Worm (Caenorhabditis elegans) whole organism, young adult: ENCODE data around the gene T10C6.15.

Source experiments
- B0019.2 ChIP-seq: fragments of 200-800 bp; sonication (Bioruptor generic); conservative IDR thresholded peaks from 2 replicates; pipeline ENCODE4 v1.3.6; 2022; ENCODE audit warnings: missing genetic modification reagents, missing genetic modification characterization, missing compliant biosample characterization
- B0035.1 ChIP-seq: sonication (generic microtip); optimal IDR thresholded peaks from 2 replicates; lab custom pipeline; 2016; ENCODE audit warnings: missing genetic modification characterization, mild to moderate bottlenecking, missing compliant biosample characterization, missing genotype, missing genetic modification reagents
- B0336.3 ChIP-seq: fragments of 200-800 bp; sonication (Bioruptor generic); IDR thresholded peaks from 2 replicates; pipeline ENCODE4 v1.3.6; 2022; ENCODE audit warnings: missing genetic modification characterization, missing compliant biosample characterization
- C17E4.6 ChIP-seq: fragments of 200-800 bp; sonication (Bioruptor generic); IDR thresholded peaks from 2 replicates; pipeline ENCODE4 v1.3.6; 2022; ENCODE audit warnings: missing genetic modification reagents, missing genetic modification characterization, missing compliant biosample characterization
- D2030.7 ChIP-seq: fragments of 200-800 bp; sonication (Bioruptor generic); IDR thresholded peaks from 2 replicates; pipeline ENCODE4 v1.3.6; 2022; ENCODE audit warnings: missing genetic modification reagents, missing genetic modification characterization, missing compliant biosample characterization
- F22D6.2 ChIP-seq: sonication (generic microtip); optimal IDR thresholded peaks from 2 replicates; lab custom pipeline; 2016; ENCODE audit warnings: mild to moderate bottlenecking, missing genetic modification characterization, missing compliant biosample characterization
- F23B12.7 ChIP-seq: sonication (generic microtip); optimal IDR thresholded peaks from 2 replicates; lab custom pipeline; 2017; ENCODE audit warnings: missing genetic modification characterization, mild to moderate bottlenecking, missing compliant biosample characterization, antibody characterized with exemption, moderate library complexity; ENCODE audit not compliant: insufficient read depth
- F33H1.4 ChIP-seq: fragments of 200-800 bp; sonication (Bioruptor generic); IDR thresholded peaks from 2 replicates; pipeline ENCODE4 v1.3.6; 2022; ENCODE audit warnings: missing genetic modification reagents, missing genetic modification characterization, missing compliant biosample characterization
- F39B2.1 ChIP-seq: fragments of 200-800 bp; sonication (Bioruptor generic); IDR thresholded peaks from 2 replicates; pipeline ENCODE4 v1.3.6; 2022; ENCODE audit warnings: missing genetic modification reagents, missing genetic modification characterization, missing compliant biosample characterization
- K12H6.12 ChIP-seq: fragments of 200-800 bp; sonication (Bioruptor generic); optimal IDR thresholded peaks from 2 replicates; lab custom pipeline; 2018; ENCODE audit warnings: mild to moderate bottlenecking, missing genetic modification characterization, missing compliant biosample characterization
- T26A5.8 ChIP-seq: sonication (generic microtip); optimal IDR thresholded peaks from 2 replicates; lab custom pipeline; 2016; ENCODE audit warnings: missing genetic modification characterization, missing compliant biosample characterization
- Y53G8AR.9 ChIP-seq: fragments of 200-800 bp; sonication (Bioruptor generic); conservative IDR thresholded peaks from 2 replicates; pipeline ENCODE4 v1.3.6; 2022; ENCODE audit warnings: missing genetic modification reagents, missing genetic modification characterization, missing compliant biosample characterization
- Y95B8A.8 ChIP-seq: fragments of 200-800 bp; sonication (Bioruptor generic); IDR thresholded peaks from 2 replicates; pipeline ENCODE4 v1.3.6; 2022; ENCODE audit warnings: missing genetic modification reagents, missing genetic modification characterization, missing compliant biosample characterization
- ZK185.1 ChIP-seq: sonication (generic microtip); optimal IDR thresholded peaks from 2 replicates; lab custom pipeline; 2016; ENCODE audit warnings: mild to moderate bottlenecking, missing genetic modification characterization, missing compliant biosample characterization; ENCODE audit not compliant: poor library complexity, severe bottlenecking
- attf-5 ChIP-seq: fragments of 200-800 bp; sonication (Bioruptor generic); optimal IDR thresholded peaks from 2 replicates; lab custom pipeline; 2018; ENCODE audit warnings: mild to moderate bottlenecking, missing genetic modification characterization, missing compliant biosample characterization
- attf-6 ChIP-seq: fragments of 200-800 bp; sonication (Bioruptor generic); IDR thresholded peaks from 2 replicates; pipeline ENCODE4 v1.3.6; 2022; ENCODE audit warnings: missing genetic modification reagents, missing genetic modification characterization, missing compliant biosample characterization
- bed-1 ChIP-seq: fragments of 200-800 bp; sonication (Bioruptor generic); IDR thresholded peaks from 2 replicates; pipeline ENCODE4 v1.3.6; 2022; ENCODE audit warnings: missing genetic modification reagents, missing genetic modification characterization, missing compliant biosample characterization
- ccch-3 ChIP-seq: fragments of 200-800 bp; sonication (Bioruptor generic); optimal IDR thresholded peaks from 2 replicates; lab custom pipeline; 2018; ENCODE audit warnings: mild to moderate bottlenecking, missing genetic modification characterization, missing compliant biosample characterization
- ceh-100 ChIP-seq: fragments of 200-800 bp; sonication (Bioruptor generic); IDR thresholded peaks from 2 replicates; pipeline ENCODE4 v1.3.6; 2022; ENCODE audit warnings: missing genetic modification reagents, missing genetic modification characterization, missing compliant biosample characterization
- ceh-58 ChIP-seq: fragments of 200-800 bp; sonication (Bioruptor generic); IDR thresholded peaks from 2 replicates; pipeline ENCODE4 v1.3.6; 2022; ENCODE audit warnings: missing genetic modification characterization, missing compliant biosample characterization
- ceh-79 ChIP-seq: sonication (generic microtip); optimal IDR thresholded peaks from 2 replicates; lab custom pipeline; 2017; ENCODE audit warnings: mild to moderate bottlenecking, missing genetic modification characterization, missing compliant biosample characterization
- ceh-91 ChIP-seq: fragments of 200-800 bp; sonication (Bioruptor generic); IDR thresholded peaks from 2 replicates; pipeline ENCODE4 v1.3.6; 2022; ENCODE audit warnings: missing genetic modification reagents, missing genetic modification characterization, missing compliant biosample characterization
- chd-7 ChIP-seq: sonication (generic microtip); optimal IDR thresholded peaks from 2 replicates; lab custom pipeline; 2016; ENCODE audit warnings: mild to moderate bottlenecking, missing genetic modification characterization, moderate library complexity, missing compliant biosample characterization
- dpff-1 ChIP-seq: sonication (generic microtip); optimal IDR thresholded peaks from 2 replicates; lab custom pipeline; 2017; ENCODE audit warnings: mild to moderate bottlenecking, missing genetic modification characterization, missing compliant biosample characterization
- dpl-1 ChIP-seq: fragments of 150-350 bp; optimal IDR thresholded peaks from 2 replicates; lab custom pipeline; 2014; ENCODE audit warnings: missing biosample characterization, missing genetic modification reagents, missing genetic modification characterization
- efl-1 ChIP-seq: fragments of 150-350 bp; optimal IDR thresholded peaks from 2 replicates; lab custom pipeline; 2014; ENCODE audit warnings: missing biosample characterization, missing genetic modification reagents, missing genetic modification characterization
- egl-18 ChIP-seq: fragments of 200-800 bp; sonication (Bioruptor generic); IDR thresholded peaks from 2 replicates; pipeline ENCODE4 v1.3.6; 2022; ENCODE audit warnings: missing genetic modification reagents, missing genetic modification characterization, missing compliant biosample characterization
- egrh-3 ChIP-seq: fragments of 200-800 bp; sonication (Bioruptor generic); IDR thresholded peaks from 2 replicates; pipeline ENCODE4 v1.3.6; 2022; ENCODE audit warnings: missing genetic modification reagents, missing genetic modification characterization, missing compliant biosample characterization
- fkh-3 ChIP-seq: sonication (generic microtip); optimal IDR thresholded peaks from 2 replicates; lab custom pipeline; 2016; ENCODE audit warnings: mild to moderate bottlenecking, missing genetic modification characterization, missing compliant biosample characterization
- him-1 ChIP-seq: sonication (generic microtip); optimal IDR thresholded peaks from 2 replicates; lab custom pipeline; 2016; ENCODE audit warnings: missing genotype, missing genetic modification reagents, missing genetic modification characterization, missing compliant biosample characterization
- hmg-1.2 ChIP-seq: fragments of 200-800 bp; sonication (Bioruptor generic); IDR thresholded peaks from 2 replicates; pipeline ENCODE4 v1.3.6; 2022; ENCODE audit warnings: missing genetic modification reagents, missing genetic modification characterization, missing compliant biosample characterization
- hrde-1 ChIP-seq: sonication (generic microtip); optimal IDR thresholded peaks from 2 replicates; lab custom pipeline; 2016; ENCODE audit warnings: missing genetic modification characterization, mild to moderate bottlenecking, missing compliant biosample characterization, moderate library complexity, missing genotype, missing genetic modification reagents, borderline replicate concordance
- let-607 ChIP-seq, 2 experiments: fragments of 200-800 bp in 1 of 2; sonication (Bioruptor generic) in 1 of 2; sonication (generic microtip) in 1 of 2; optimal IDR thresholded peaks; 2 replicates each; lab custom pipeline; 2016 to 2018; ENCODE audit warnings: mild to moderate bottlenecking in 2 of 2, missing compliant biosample characterization in 2 of 2, missing genetic modification characterization in 2 of 2, moderate library complexity in 2 of 2, missing genotype in 1 of 2
- lin-54 ChIP-seq: fragments of 200-800 bp; sonication (Bioruptor generic); optimal IDR thresholded peaks from 2 replicates; lab custom pipeline; 2018; ENCODE audit warnings: mild to moderate bottlenecking, missing genetic modification characterization, missing compliant biosample characterization
- madf-8 ChIP-seq: fragments of 200-800 bp; sonication (Bioruptor generic); conservative IDR thresholded peaks from 2 replicates; pipeline ENCODE4 v1.3.6; 2022; ENCODE audit warnings: missing genetic modification reagents, missing genetic modification characterization, missing compliant biosample characterization
- mes-4 ChIP-seq: sonication (generic microtip); optimal IDR thresholded peaks from 2 replicates; lab custom pipeline; 2016; ENCODE audit warnings: missing genotype, missing genetic modification characterization, missing compliant biosample characterization
- rec-8 ChIP-seq, 2 experiments: sonication (generic microtip); optimal IDR thresholded peaks; 2 replicates each; lab custom pipeline; 2016; ENCODE audit warnings: mild to moderate bottlenecking in 2 of 2, missing genetic modification characterization in 2 of 2, missing genetic modification reagents in 2 of 2, missing genotype in 2 of 2, missing biosample characterization in 1 of 2, missing compliant biosample characterization in 1 of 2, moderate library complexity in 1 of 2
- sdz-38 ChIP-seq: sonication (generic microtip); optimal IDR thresholded peaks from 2 replicates; lab custom pipeline; 2016; ENCODE audit warnings: missing genotype, missing genetic modification characterization, missing compliant biosample characterization
- snpc-1.3 ChIP-seq: sonication (generic microtip); optimal IDR thresholded peaks from 2 replicates; lab custom pipeline; 2017; ENCODE audit warnings: missing genetic modification characterization, mild to moderate bottlenecking, missing compliant biosample characterization, antibody characterized with exemption, moderate library complexity, missing genotype, missing genetic modification reagents; ENCODE audit not compliant: insufficient read depth
- snpc-3.4 ChIP-seq: sonication (generic microtip); optimal IDR thresholded peaks from 2 replicates; lab custom pipeline; 2017; ENCODE audit warnings: missing genetic modification characterization, mild to moderate bottlenecking, missing compliant biosample characterization, antibody characterized with exemption, moderate library complexity, missing genotype, missing genetic modification reagents
- sptf-2 ChIP-seq: fragments of 200-800 bp; sonication (Bioruptor generic); optimal IDR thresholded peaks from 2 replicates; lab custom pipeline; 2018; ENCODE audit warnings: mild to moderate bottlenecking, missing genetic modification characterization, missing compliant biosample characterization
- zim-3 ChIP-seq: sonication (generic microtip); optimal IDR thresholded peaks from 2 replicates; lab custom pipeline; 2017; ENCODE audit warnings: mild to moderate bottlenecking, missing genetic modification characterization, moderate library complexity, missing compliant biosample characterization
- ztf-28 ChIP-seq: fragments of 200-800 bp; sonication (Bioruptor generic); IDR thresholded peaks from 2 replicates; pipeline ENCODE4 v1.3.6; 2022; ENCODE audit warnings: missing genetic modification reagents, missing genetic modification characterization, missing compliant biosample characterization
- ztf-6 ChIP-seq: fragments of 200-800 bp; sonication (Bioruptor generic); IDR thresholded peaks from 2 replicates; pipeline ENCODE4 v1.3.6; 2022; ENCODE audit warnings: missing genetic modification reagents, missing genetic modification characterization, missing compliant biosample characterization

Gene T10C6.15

ce11 chrV:16022600-16022999 is 23.1 kb downstream of the T10C6.15 start (continued):
- TF ChIP-seq B0035.1 (tag; lab: Kevin White, UChicago): no peak
- TF ChIP-seq mes-4: no peak
- TF ChIP-seq B0019.2 (GFP tag; lab: Robert Waterston, UW): no peak
- no peak for TF ChIP-seq let-607 (tag; optimal IDR thresholded peaks at IDR 0.05; lab: Kevin White, UChicago)
- TF ChIP-seq B0336.3 (GFP tag; lab: Robert Waterston, UW): no peak
- TF ChIP-seq D2030.7 (GFP tag; lab: Robert Waterston, UW): no peak
- no peak for TF ChIP-seq ccch-3 (GFP tag; lab: Kevin White, UChicago)
- peak; percentile 59 for TF ChIP-seq dpl-1 (GFP tag; lab: Kevin White, UChicago)
- peak; percentile 47 for TF ChIP-seq ZK185.1 (tag; lab: Kevin White, UChicago)
- TF ChIP-seq sptf-2 (GFP tag; lab: Kevin White, UChicago): no peak
- no peak for TF ChIP-seq F22D6.2 (tag; lab: Kevin White, UChicago)
- TF ChIP-seq ztf-6: no peak
- no peak for TF ChIP-seq ceh-58 (GFP tag; lab: Robert Waterston, UW)
- no peak for TF ChIP-seq hrde-1
- TF ChIP-seq Y95B8A.8 (GFP tag; lab: Robert Waterston, UW): no peak
- TF ChIP-seq hmg-1.2 (GFP tag; lab: Robert Waterston, UW): no peak
- no peak for TF ChIP-seq F23B12.7 (tag; lab: Kevin White, UChicago)
- no peak for TF ChIP-seq attf-5 (GFP tag; lab: Kevin White, UChicago)
- no peak for TF ChIP-seq bed-1
- no peak for TF ChIP-seq egl-18 (GFP tag; lab: Robert Waterston, UW)
- TF ChIP-seq dpff-1 (tag; lab: Kevin White, UChicago): no peak
- no peak for TF ChIP-seq F33H1.4 (GFP tag; lab: Robert Waterston, UW)
- TF ChIP-seq lin-54 (GFP tag; lab: Kevin White, UChicago): peak; percentile 90
- TF ChIP-seq egrh-3: no peak
- TF ChIP-seq snpc-3.4 (tag; lab: Kevin White, UChicago): no peak
- TF ChIP-seq Y53G8AR.9 (GFP tag; lab: Robert Waterston, UW): no peak
- no peak for TF ChIP-seq him-1
- TF ChIP-seq rec-8 (tag; optimal IDR thresholded peaks at IDR 0.05; lab: Kevin White, UChicago): no peak
- no peak for TF ChIP-seq chd-7 (tag; lab: Kevin White, UChicago)
- no peak for TF ChIP-seq sdz-38 (tag; lab: Kevin White, UChicago)
- TF ChIP-seq C17E4.6 (GFP tag; lab: Robert Waterston, UW): no peak
- no peak for TF ChIP-seq T26A5.8 (tag; lab: Kevin White, UChicago)
- TF ChIP-seq efl-1 (GFP tag; lab: Kevin White, UChicago): peak; percentile 59
- TF ChIP-seq ztf-28: no peak
- TF ChIP-seq K12H6.12 (tag; lab: Kevin White, UChicago): no peak

ce11 chrV:16020042-16020441 is 25.7 kb downstream of the T10C6.15 start, which contains the start of gene srx-44:
TSS of gene srx-44 (plus strand) at chrV:16020342.
- no peak for TF ChIP-seq ceh-79 (tag; lab: Kevin White, UChicago)
- no peak for TF ChIP-seq him-1
- no peak for TF ChIP-seq attf-6 (GFP tag; lab: Robert Waterston, UW)
- no peak for TF ChIP-seq F23B12.7 (tag; lab: Kevin White, UChicago)
- no peak for TF ChIP-seq ceh-100 (GFP tag; lab: Robert Waterston, UW)
- TF ChIP-seq bed-1: no peak
- TF ChIP-seq zim-3: no peak
- TF ChIP-seq fkh-3 (tag; lab: Kevin White, UChicago): no peak
- TF ChIP-seq madf-8 (GFP tag; lab: Robert Waterston, UW): no peak
- no peak for TF ChIP-seq F39B2.1 (GFP tag; lab: Robert Waterston, UW)
- no peak for TF ChIP-seq ceh-91
- no peak for TF ChIP-seq snpc-1.3 (tag; lab: Kevin White, UChicago)
